Worm (Caenorhabditis elegans): ENCODE results near the gene F41H10.12.
A peak's percentile ranks its signal among the peaks of the same experiment; 100 is the strongest.

- peak in 1 of 2 experiments; percentile 95 for TF ChIP-seq unc-62 (GFP tag; optimal IDR thresholded peaks at IDR 0.05 in 1 of 2)
- no peak for TF ChIP-seq unc-62 (tag; optimal IDR thresholded peaks at IDR 0.05)
- no peak for TF ChIP-seq lin-13 (GFP tag; optimal IDR thresholded peaks at IDR 0.05)
- no peak for TF ChIP-seq ceh-28 (tag; optimal IDR thresholded peaks at IDR 0.05)
- no peak for TF ChIP-seq zag-1 (tag; optimal IDR thresholded peaks at IDR 0.05)
- no peak for TF ChIP-seq nhr-25 (tag; optimal IDR thresholded peaks at IDR 0.05; ENCODE audit: borderline replicate concordance, insufficient read depth)
- no peak for TF ChIP-seq skn-1 (tag; optimal IDR thresholded peaks at IDR 0.05)
- no peak for TF ChIP-seq mdl-1 (tag; optimal IDR thresholded peaks at IDR 0.05)
Measured at ce11 chrIV:5409112-5409511, 24.0 kb downstream of the F41H10.12 start.

Data from whole organism, L4 larva.